Worm (Caenorhabditis elegans) whole organism, midembryonic: ENCODE measurements around the gene F56D6.11.

Experiments used
- T22C8.4 ChIP-seq: fragments of 200-800 bp; sonication (Bioruptor generic); IDR thresholded peaks from 2 replicates; pipeline ENCODE4 v1.3.6; 2022; ENCODE audit warnings: missing genetic modification characterization, missing compliant biosample characterization
- cog-1 ChIP-seq: sonication (generic microtip); optimal IDR thresholded peaks from 2 replicates; lab custom pipeline; 2016; ENCODE audit warnings: missing genetic modification characterization, missing compliant biosample characterization
- flt-1 ChIP-seq: fragments of 200-800 bp; sonication (Bioruptor generic); IDR thresholded peaks from 2 replicates; pipeline ENCODE4 v1.3.6; 2022; ENCODE audit warnings: missing genetic modification characterization, missing compliant biosample characterization
- klf-2 ChIP-seq: fragments of 200-800 bp; sonication (Bioruptor generic); conservative IDR thresholded peaks from 2 replicates; pipeline ENCODE4 v1.3.6; 2022; ENCODE audit warnings: missing genetic modification reagents, missing genetic modification characterization, missing compliant biosample characterization
- med-1 ChIP-seq: sonication (generic microtip); optimal IDR thresholded peaks from 2 replicates; lab custom pipeline; 2017; ENCODE audit warnings: missing genetic modification characterization, mild to moderate bottlenecking, missing compliant biosample characterization, antibody characterized with exemption, missing genetic modification reagents; ENCODE audit not compliant: insufficient read depth
- ref-1 ChIP-seq: fragments of 200-800 bp; sonication (Bioruptor generic); conservative IDR thresholded peaks from 2 replicates; pipeline ENCODE4 v1.3.6; 2022; ENCODE audit warnings: missing genetic modification reagents, missing genetic modification characterization, missing compliant biosample characterization
- tab-1 ChIP-seq: fragments of 200-800 bp; sonication (Bioruptor generic); IDR thresholded peaks from 2 replicates; pipeline ENCODE4 v1.3.6; 2022; ENCODE audit warnings: missing genetic modification characterization, missing compliant biosample characterization
- ztf-23 ChIP-seq: fragments of 200-800 bp; sonication (Bioruptor generic); IDR thresholded peaks from 2 replicates; pipeline ENCODE4 v1.3.6; 2022; ENCODE audit warnings: missing genetic modification reagents, missing genetic modification characterization, missing compliant biosample characterization
- ztf-29 ChIP-seq: fragments of 200-800 bp; sonication (Bioruptor generic); IDR thresholded peaks from 2 replicates; pipeline ENCODE4 v1.3.6; 2022; ENCODE audit warnings: missing genetic modification reagents, missing genetic modification characterization, missing compliant biosample characterization

Gene F56D6.11

DNA sequence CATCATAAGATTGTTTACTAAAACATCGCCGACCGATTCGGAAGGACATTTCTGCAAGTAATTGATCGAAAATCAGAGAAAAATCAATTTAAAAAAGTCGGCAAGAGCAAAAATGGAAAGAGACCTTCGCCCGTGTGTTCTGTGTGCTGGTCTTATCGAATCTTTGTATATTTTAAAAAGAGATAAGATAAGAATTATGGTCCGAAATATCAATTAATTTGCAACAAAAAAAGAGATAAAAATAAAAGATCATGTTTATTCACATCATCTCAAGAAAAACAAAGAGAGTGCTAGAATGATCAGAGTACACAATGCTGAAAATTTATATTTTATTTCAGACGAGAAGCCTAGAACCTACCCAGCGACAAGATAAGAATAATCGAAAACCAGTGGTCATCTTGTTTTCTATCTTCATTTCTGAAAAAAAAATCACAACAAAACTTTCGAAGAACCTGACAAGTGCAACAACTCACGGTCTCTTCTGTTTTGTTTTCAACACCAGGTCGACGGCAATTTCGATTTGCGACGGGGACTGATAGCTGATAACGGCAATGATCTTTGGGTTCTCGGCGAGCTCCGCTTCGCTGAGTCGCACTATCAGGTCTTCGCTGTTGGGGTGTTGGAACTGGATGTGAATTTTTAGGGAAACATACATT, 27.9 kb downstream of the F56D6.11 start, which contains the start of gene F37C4.6:
Gene F37C4.6 (minus strand): TSS at position 51 of the 656 bp plus-strand sequence.
- TF ChIP-seq ztf-23 (GFP tag; lab: Robert Waterston, UW) (no peak), med-1 (no peak), flt-1 (GFP tag; lab: Robert Waterston, UW) (no peak)

DNA sequence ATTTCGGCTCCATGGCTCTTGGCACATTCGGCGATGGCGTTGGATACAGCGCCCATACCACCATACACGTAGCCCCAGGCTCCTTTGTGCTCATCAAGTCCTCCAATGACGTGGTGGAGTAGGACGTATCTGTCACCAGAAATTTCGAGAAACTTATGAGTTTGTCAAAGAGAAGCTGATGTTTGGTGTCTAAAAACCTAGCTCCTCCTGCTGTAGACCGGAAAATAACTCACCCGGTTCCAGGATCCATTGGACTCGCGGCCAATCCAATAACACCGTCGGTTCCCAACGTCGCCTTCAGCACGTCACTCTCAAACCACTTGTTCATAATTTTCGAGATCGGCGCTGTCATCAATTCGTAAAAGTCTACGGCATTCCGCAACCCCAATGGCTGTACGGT, 29.3 kb downstream of the F56D6.11 start:
- no peak for TF ChIP-seq T22C8.4 (GFP tag; lab: Robert Waterston, UW)
- no peak for TF ChIP-seq klf-2 (GFP tag; lab: Robert Waterston, UW)
- no peak for TF ChIP-seq med-1
- TF ChIP-seq ztf-23 (GFP tag; lab: Robert Waterston, UW) = no peak
- no peak for TF ChIP-seq ztf-29
- no peak for TF ChIP-seq cog-1 (tag; lab: Kevin White, UChicago)

DNA sequence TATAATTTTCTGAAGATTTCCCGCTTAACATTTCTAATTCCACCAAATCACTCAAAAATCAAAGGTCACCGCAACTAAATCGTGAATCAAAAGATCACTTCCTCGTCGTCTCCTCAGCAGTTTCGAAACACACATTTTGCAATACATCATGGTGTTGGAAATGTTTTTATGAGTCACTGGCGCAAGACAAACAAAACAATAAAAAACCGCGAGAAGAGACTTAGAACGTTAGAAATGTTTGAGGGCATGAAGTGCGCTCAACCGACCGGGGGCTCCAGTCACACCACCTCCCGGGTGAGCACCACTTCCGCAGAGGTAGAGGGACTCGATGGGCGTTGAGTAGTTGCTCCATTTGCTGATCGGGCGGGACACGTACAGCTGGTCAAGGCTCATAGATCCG, 31.0 kb downstream of the F56D6.11 start:
- TF ChIP-seq tab-1 (GFP tag; lab: Robert Waterston, UW) = no peak
- TF ChIP-seq cog-1 (tag; lab: Kevin White, UChicago) = no peak
- TF ChIP-seq ztf-23 (GFP tag; lab: Robert Waterston, UW) = no peak
- no peak for TF ChIP-seq ref-1 (GFP tag; lab: Robert Waterston, UW)
- TF ChIP-seq flt-1 (GFP tag; lab: Robert Waterston, UW) = no peak
- no peak for TF ChIP-seq ztf-29
- TF ChIP-seq T22C8.4 (GFP tag; lab: Robert Waterston, UW) = no peak
- TF ChIP-seq klf-2 (GFP tag; lab: Robert Waterston, UW) = no peak
- TF ChIP-seq med-1 = no peak

DNA sequence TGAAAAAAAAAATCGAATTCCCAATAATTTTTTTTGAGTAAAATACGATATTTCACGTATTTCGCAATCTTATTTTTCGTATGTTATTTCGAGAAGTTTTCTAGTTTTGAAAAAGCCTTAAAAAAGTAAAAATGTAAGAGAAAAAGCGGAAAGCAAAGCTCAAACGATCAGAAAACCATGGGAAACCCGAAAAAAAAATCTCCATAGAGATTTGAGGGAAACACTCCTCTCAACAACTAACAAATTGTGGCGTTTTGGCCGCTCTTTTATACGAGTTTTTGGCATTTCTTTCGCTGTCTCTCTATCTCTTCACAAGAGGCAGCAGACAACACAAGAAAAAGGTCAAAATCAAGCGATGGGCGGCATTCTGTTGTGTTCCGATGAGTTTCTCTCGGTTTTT, 31.9 kb downstream of the F56D6.11 start:
- no peak for TF ChIP-seq ztf-23 (GFP tag; lab: Robert Waterston, UW)
- no peak for TF ChIP-seq klf-2 (GFP tag; lab: Robert Waterston, UW)
- no peak for TF ChIP-seq ztf-29
- TF ChIP-seq flt-1 (GFP tag; lab: Robert Waterston, UW) = no peak
- no peak for TF ChIP-seq cog-1 (tag; lab: Kevin White, UChicago)
- no peak for TF ChIP-seq med-1
- no peak for TF ChIP-seq T22C8.4 (GFP tag; lab: Robert Waterston, UW)
- no peak for TF ChIP-seq tab-1 (GFP tag; lab: Robert Waterston, UW)
- TF ChIP-seq ref-1 (GFP tag; lab: Robert Waterston, UW) = no peak

DNA sequence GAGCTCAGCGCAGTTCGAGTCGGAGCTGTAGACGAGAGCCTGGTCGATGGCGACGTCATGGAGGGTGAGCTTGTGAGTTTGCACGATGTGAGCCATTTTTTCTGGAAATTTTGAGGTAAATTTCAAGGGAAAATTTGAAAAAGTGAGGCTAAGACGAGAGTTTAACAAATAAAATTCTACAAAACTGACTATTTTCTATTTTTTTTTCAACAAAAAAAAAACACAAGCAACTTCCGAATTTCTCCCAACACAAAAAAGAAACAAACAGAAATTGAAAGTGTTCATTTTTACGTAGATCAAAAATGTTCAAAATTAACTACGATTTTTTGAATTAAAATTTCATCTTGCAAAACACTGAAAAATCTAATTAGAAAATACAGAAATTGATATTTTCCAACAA, 32.6 kb downstream of the F56D6.11 start, which contains the start of gene F37C4.5:
Gene F37C4.5 (minus strand): TSS at position 101 of the 400 bp plus-strand sequence.
- TF ChIP-seq cog-1 (tag; lab: Kevin White, UChicago) (no peak), med-1 (no peak), tab-1 (GFP tag; lab: Robert Waterston, UW) (no peak), ref-1 (GFP tag; lab: Robert Waterston, UW) (no peak), T22C8.4 (GFP tag; lab: Robert Waterston, UW) (no peak), ztf-23 (GFP tag; lab: Robert Waterston, UW) (no peak), ztf-29 (no peak), flt-1 (GFP tag; lab: Robert Waterston, UW) (no peak), klf-2 (GFP tag; lab: Robert Waterston, UW) (no peak)

DNA sequence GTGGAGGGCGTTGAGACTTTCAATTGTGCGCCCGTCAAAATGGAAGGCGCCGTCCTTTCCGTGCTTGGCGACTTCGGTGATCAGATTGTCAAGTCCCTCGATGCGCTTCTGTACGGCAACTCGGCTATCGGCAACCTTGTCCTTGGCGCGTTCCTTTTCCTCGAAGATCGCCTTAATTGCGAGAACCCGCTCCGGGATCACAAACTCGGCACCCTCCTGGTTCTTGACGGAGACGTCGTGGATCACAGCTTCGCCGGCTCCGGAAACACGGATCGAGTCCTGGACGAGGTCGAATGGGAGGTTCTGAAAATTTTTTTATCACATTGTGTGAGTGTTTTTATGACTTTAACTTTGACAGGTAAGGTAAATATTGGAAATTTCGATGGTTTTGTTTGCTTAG, 33.1 kb downstream of the F56D6.11 start:
- TF ChIP-seq ref-1 (GFP tag; lab: Robert Waterston, UW) (no peak), tab-1 (GFP tag; lab: Robert Waterston, UW) (no peak), med-1 (no peak), ztf-23 (GFP tag; lab: Robert Waterston, UW) (no peak), T22C8.4 (GFP tag; lab: Robert Waterston, UW) (no peak), klf-2 (GFP tag; lab: Robert Waterston, UW) (no peak), ztf-29 (no peak), flt-1 (GFP tag; lab: Robert Waterston, UW) (no peak)

DNA sequence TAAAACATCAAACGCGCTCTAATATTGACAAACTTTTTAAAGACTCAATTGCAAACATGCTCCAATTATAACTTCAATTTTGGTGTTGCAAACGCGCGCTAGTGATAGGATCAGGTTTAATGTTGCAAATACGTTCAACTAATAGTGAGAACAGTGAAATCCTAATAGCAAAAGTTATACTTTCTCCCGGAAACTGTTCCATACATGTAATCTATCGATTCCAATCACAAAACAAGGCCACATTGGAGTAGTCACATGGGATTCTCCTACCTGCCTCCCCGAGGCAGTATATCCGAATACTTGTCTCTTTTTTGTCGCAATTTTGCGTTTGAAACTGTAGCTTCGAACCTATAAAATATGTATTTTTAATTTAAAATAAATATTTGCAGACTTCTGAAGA, 36.4 kb downstream of the F56D6.11 start:
- TF ChIP-seq tab-1 (GFP tag; lab: Robert Waterston, UW) (no peak), flt-1 (GFP tag; lab: Robert Waterston, UW) (no peak), klf-2 (GFP tag; lab: Robert Waterston, UW) (no peak), ref-1 (GFP tag; lab: Robert Waterston, UW) (no peak), T22C8.4 (GFP tag; lab: Robert Waterston, UW) (no peak)

DNA sequence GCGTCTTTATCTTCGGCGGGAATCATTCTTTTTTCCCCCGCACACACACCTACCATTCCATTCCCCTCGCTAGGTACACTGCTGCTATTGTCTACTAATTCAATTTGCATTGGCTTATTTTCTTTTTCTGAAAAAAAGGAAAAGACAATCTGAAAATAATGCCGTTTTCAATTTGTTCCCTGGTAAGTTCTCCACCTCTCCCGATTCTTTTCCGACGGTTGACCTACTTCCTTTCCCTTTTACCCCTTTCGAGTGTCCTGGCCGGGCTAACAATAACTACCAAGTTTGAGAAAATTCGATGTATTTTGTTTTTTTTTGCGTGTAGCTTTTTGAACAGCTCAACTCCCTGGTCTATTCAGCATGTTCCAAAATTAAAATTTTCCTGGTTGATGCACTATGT, 39.0 kb downstream of the F56D6.11 start, which contains the start of gene F37C4.4:
Gene F37C4.4 (plus strand): TSS at position 58 of the 400 bp plus-strand sequence.
- TF ChIP-seq tab-1 (GFP tag; lab: Robert Waterston, UW) (no peak), T22C8.4 (GFP tag; lab: Robert Waterston, UW) (no peak), klf-2 (GFP tag; lab: Robert Waterston, UW) (no peak), ref-1 (GFP tag; lab: Robert Waterston, UW) (no peak), flt-1 (GFP tag; lab: Robert Waterston, UW) (no peak), ztf-23 (GFP tag; lab: Robert Waterston, UW) (no peak), ztf-29 (no peak), med-1 (no peak), cog-1 (tag; lab: Kevin White, UChicago) (no peak)

DNA sequence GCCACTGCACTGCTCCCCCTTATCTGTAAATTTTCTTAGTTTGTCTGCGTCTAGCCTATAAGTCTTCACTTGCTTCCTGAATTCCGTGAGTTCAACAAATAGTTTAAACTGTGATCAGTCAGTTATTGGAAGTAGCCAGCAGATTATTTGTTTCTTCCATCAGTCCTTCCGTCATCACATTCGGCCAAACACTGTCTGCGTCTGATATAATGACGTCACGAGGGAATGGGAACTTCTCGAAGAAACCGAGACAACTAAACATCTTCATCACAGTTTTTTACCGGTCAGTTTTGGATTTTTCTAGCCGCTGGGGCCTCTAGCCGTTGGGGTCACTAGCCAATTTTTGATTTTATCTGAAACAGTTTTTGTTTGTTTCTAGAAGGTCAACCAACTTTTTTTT, 40.3 kb downstream of the F56D6.11 start:
- TF ChIP-seq klf-2 (GFP tag; lab: Robert Waterston, UW) = no peak

DNA sequence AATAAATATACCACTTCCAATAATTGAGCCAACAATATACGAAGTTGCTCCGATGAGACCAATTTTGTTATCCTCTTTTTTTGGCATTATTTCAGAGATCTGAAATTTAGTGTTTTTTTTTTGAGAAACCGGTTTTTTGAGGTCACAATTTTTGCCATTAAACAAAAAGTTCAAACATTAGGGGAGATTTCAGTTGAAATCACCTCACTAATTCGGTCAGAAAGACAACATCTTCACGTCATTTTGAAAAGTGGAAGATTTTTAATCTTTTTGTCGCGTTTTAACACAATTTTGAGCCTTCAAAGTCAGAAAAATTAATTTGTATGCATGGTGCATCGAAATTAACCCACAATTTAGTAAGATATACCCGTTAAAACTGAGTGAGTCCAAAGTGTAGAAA, 41.3 kb downstream of the F56D6.11 start, which contains the start of gene aat-8:
Gene aat-8 (minus strand): TSS at position 101 of the 400 bp plus-strand sequence.
- TF ChIP-seq med-1 (no peak), ref-1 (GFP tag; lab: Robert Waterston, UW) (no peak), tab-1 (GFP tag; lab: Robert Waterston, UW) (no peak), T22C8.4 (GFP tag; lab: Robert Waterston, UW) (no peak), ztf-29 (no peak), cog-1 (tag; lab: Kevin White, UChicago) (no peak), klf-2 (GFP tag; lab: Robert Waterston, UW) (no peak), flt-1 (GFP tag; lab: Robert Waterston, UW) (no peak), ztf-23 (GFP tag; lab: Robert Waterston, UW) (no peak)
